Fruit fly (Drosophila melanogaster) whole organism, embryonic: ENCODE results near the gene Uba2.

Experiments used
- Aef1 ChIP-seq: fragments of 200-800 bp; sonication (Bioruptor generic); IDR thresholded peaks from 3 replicates; pipeline ENCODE4 v1.3.6; 2022; ENCODE audit warnings: missing biosample characterization, missing genetic modification characterization
- B-H2 ChIP-seq: fragments of 200-800 bp; sonication (Bioruptor generic); optimal IDR thresholded peaks from 2 replicates; lab custom pipeline; 2018; ENCODE audit warnings: missing biosample characterization, mild to moderate bottlenecking, missing genetic modification characterization
- CG10979 ChIP-seq: fragments of 200-800 bp; sonication (Bioruptor generic); optimal IDR thresholded peaks from 2 replicates; lab custom pipeline; 2018; ENCODE audit warnings: missing biosample characterization, mild to moderate bottlenecking, missing genetic modification characterization, moderate library complexity
- CG12659 ChIP-seq: fragments of 200-800 bp; sonication (Bioruptor generic); optimal IDR thresholded peaks from 3 replicates; lab custom pipeline; 2017; ENCODE audit warnings: mild to moderate bottlenecking, missing biosample characterization, missing genetic modification reagents, missing genetic modification characterization
- CG13287 ChIP-seq: fragments of 200-800 bp; sonication (Bioruptor generic); IDR thresholded peaks from 2 replicates; pipeline ENCODE4 v1.3.6; 2022; ENCODE audit warnings: missing biosample characterization, missing genetic modification characterization; ENCODE audit not compliant: partially characterized antibody
- CG13296 ChIP-seq: fragments of 200-800 bp; sonication (Bioruptor generic); optimal IDR thresholded peaks from 3 replicates; lab custom pipeline; 2018; ENCODE audit warnings: missing biosample characterization, mild to moderate bottlenecking, missing genetic modification characterization
- CG17361 ChIP-seq: fragments of 200-800 bp; sonication (Bioruptor generic); IDR thresholded peaks from 3 replicates; pipeline ENCODE4 v1.3.6; 2022; ENCODE audit warnings: missing biosample characterization, missing genetic modification characterization
- CG17802 ChIP-seq: fragments of 200-800 bp; sonication (Bioruptor generic); optimal IDR thresholded peaks from 2 replicates; lab custom pipeline; 2018; ENCODE audit warnings: missing biosample characterization, mild to moderate bottlenecking, missing genetic modification characterization, moderate library complexity
- CG18619 ChIP-seq: fragments of 200-800 bp; sonication (Bioruptor generic); optimal IDR thresholded peaks from 3 replicates; lab custom pipeline; 2017; ENCODE audit warnings: missing biosample characterization, mild to moderate bottlenecking, missing genetic modification characterization
- CG3065 ChIP-seq: fragments of 200-800 bp; sonication (Bioruptor generic); optimal IDR thresholded peaks from 2 replicates; lab custom pipeline; 2016; ENCODE audit warnings: missing biosample characterization, missing genetic modification characterization
- CG31224 ChIP-seq: fragments of 200-800 bp; sonication (Bioruptor generic); IDR thresholded peaks from 2 replicates; pipeline ENCODE4 v1.3.6; 2022; ENCODE audit warnings: missing biosample characterization, missing genetic modification characterization
- CG33557 ChIP-seq: fragments of 200-800 bp; sonication (Bioruptor generic); optimal IDR thresholded peaks from 2 replicates; lab custom pipeline; 2019; ENCODE audit warnings: missing biosample characterization, mild to moderate bottlenecking, missing genetic modification characterization, moderate library complexity
- CG34224 ChIP-seq: fragments of 200-800 bp; sonication (Bioruptor generic); IDR thresholded peaks from 3 replicates; pipeline ENCODE4 v1.3.6; 2022; ENCODE audit warnings: missing biosample characterization, missing genetic modification characterization; ENCODE audit not compliant: partially characterized antibody
- CG3726 ChIP-seq: fragments of 200-800 bp; sonication (Bioruptor generic); IDR thresholded peaks from 3 replicates; pipeline ENCODE4, ENCODE4 v1.3.6; 2022; ENCODE audit warnings: missing biosample characterization, missing genetic modification characterization
- CG4404 ChIP-seq: fragments of 200-800 bp; sonication (Bioruptor generic); IDR thresholded peaks from 2 replicates; pipeline ENCODE4 v1.3.6; 2022; ENCODE audit warnings: missing biosample characterization, missing genetic modification characterization
- CG4854 ChIP-seq: fragments of 200-800 bp; sonication (Bioruptor generic); optimal IDR thresholded peaks from 2 replicates; lab custom pipeline; 2016; ENCODE audit warnings: missing biosample characterization, missing genetic modification characterization, inconsistent platforms
- CG6689 ChIP-seq: fragments of 200-800 bp; sonication (Bioruptor generic); IDR thresholded peaks from 2 replicates; pipeline ENCODE4 v1.3.6; 2022; ENCODE audit warnings: missing biosample characterization, missing genetic modification characterization
- CG7745 ChIP-seq: fragments of 200-800 bp; sonication (Bioruptor generic); optimal IDR thresholded peaks from 2 replicates; lab custom pipeline; 2018; ENCODE audit warnings: missing biosample characterization, mild to moderate bottlenecking, missing genetic modification characterization, moderate library complexity
- Camta ChIP-seq: fragments of 200-800 bp; sonication (Bioruptor generic); optimal IDR thresholded peaks from 2 replicates; lab custom pipeline; 2016; ENCODE audit warnings: missing biosample characterization, missing genetic modification characterization
- Dip2 ChIP-seq: fragments of 200-800 bp; sonication (Bioruptor generic); IDR thresholded peaks from 2 replicates; pipeline ENCODE4 v1.3.6; 2022; ENCODE audit warnings: missing biosample characterization, missing genetic modification characterization
- Dll ChIP-seq: fragments of 200-800 bp; sonication (Bioruptor generic); IDR thresholded peaks from 4 replicates; pipeline ENCODE4 v1.3.6; 2022; ENCODE audit warnings: missing biosample characterization, missing genetic modification characterization; ENCODE audit not compliant: partially characterized antibody
- Elba2 ChIP-seq: fragments of 200-800 bp; sonication (Bioruptor generic); optimal IDR thresholded peaks from 3 replicates; lab custom pipeline; 2016; ENCODE audit warnings: missing biosample characterization, missing genetic modification characterization
- Hr3 ChIP-seq: fragments of 200-800 bp; sonication (Bioruptor generic); optimal IDR thresholded peaks from 3 replicates; lab custom pipeline; 2016; ENCODE audit warnings: missing biosample characterization, missing genetic modification characterization
- Med ChIP-seq: fragments of 200-800 bp; sonication (Bioruptor generic); peaks from one replicate; lab custom pipeline; 2016; ENCODE audit warnings: missing biosample characterization, missing genetic modification characterization, mild to moderate bottlenecking, inconsistent platforms, moderate library complexity
- NfI ChIP-seq: fragments of 200-800 bp; sonication (Bioruptor generic); optimal IDR thresholded peaks from 3 replicates; lab custom pipeline; 2018; ENCODE audit warnings: missing biosample characterization, mild to moderate bottlenecking, missing genetic modification characterization, moderate library complexity
- Spps ChIP-seq: fragments of 200-800 bp; sonication (Bioruptor generic); optimal IDR thresholded peaks from 2 replicates; lab custom pipeline; 2018; ENCODE audit warnings: missing biosample characterization, mild to moderate bottlenecking, missing genetic modification characterization
- TFAM ChIP-seq: fragments of 200-800 bp; sonication (Bioruptor generic); optimal IDR thresholded peaks from 2 replicates; lab custom pipeline; 2017; ENCODE audit warnings: missing biosample characterization, missing genetic modification characterization, inconsistent platforms
- Tbp ChIP-seq: fragments of >200 bp; optimal IDR thresholded peaks from 2 replicates; lab custom pipeline; 2018; ENCODE audit warnings: missing biosample characterization, missing genetic modification characterization
- amos ChIP-seq: fragments of 200-800 bp; sonication (Bioruptor generic); IDR thresholded peaks from 2 replicates; pipeline ENCODE4 v1.3.6; 2022; ENCODE audit warnings: missing biosample characterization, missing genetic modification characterization; ENCODE audit not compliant: partially characterized antibody
- ase ChIP-seq: fragments of 200-800 bp; sonication (Bioruptor generic); IDR thresholded peaks from 3 replicates; pipeline ENCODE4 v1.3.6; 2022; ENCODE audit warnings: missing biosample characterization, missing genetic modification characterization
- bbx ChIP-seq: fragments of 200-800 bp; sonication (Bioruptor generic); IDR thresholded peaks from 2 replicates; pipeline ENCODE4 v1.3.6; 2022; ENCODE audit warnings: missing biosample characterization, missing genetic modification characterization; ENCODE audit not compliant: partially characterized antibody
- chif ChIP-seq, 2 experiments: fragments of 200-800 bp; sonication (Bioruptor generic); optimal IDR thresholded peaks; 3 replicates each; lab custom pipeline; 2016; ENCODE audit warnings: missing biosample characterization in 2 of 2, missing genetic modification characterization in 2 of 2
- cwo ChIP-seq: fragments of 200-800 bp; sonication (Bioruptor generic); optimal IDR thresholded peaks from 3 replicates; lab custom pipeline; 2017; ENCODE audit warnings: missing biosample characterization, missing genetic modification characterization, mild to moderate bottlenecking, moderate library complexity, missing genetic modification reagents
- dysf ChIP-seq: fragments of 200-800 bp; sonication (Bioruptor generic); IDR thresholded peaks from 3 replicates; pipeline ENCODE4 v1.3.6; 2022; ENCODE audit warnings: missing biosample characterization, missing genetic modification characterization
- ems ChIP-seq: fragments of 200-800 bp; sonication (Bioruptor generic); optimal IDR thresholded peaks from 3 replicates; lab custom pipeline; 2016; ENCODE audit warnings: missing biosample characterization, missing genetic modification characterization
- exex ChIP-seq: fragments of 200-800 bp; sonication (Bioruptor generic); optimal IDR thresholded peaks from 4 replicates; lab custom pipeline; 2018; ENCODE audit warnings: missing biosample characterization, mild to moderate bottlenecking, missing genetic modification characterization, moderate library complexity
- gcm ChIP-seq: fragments of 200-800 bp; sonication (Bioruptor generic); optimal IDR thresholded peaks from 2 replicates; lab custom pipeline; 2019; ENCODE audit warnings: missing biosample characterization, mild to moderate bottlenecking, missing genetic modification characterization, moderate library complexity
- gsb ChIP-seq: fragments of 200-800 bp; sonication (Bioruptor generic); IDR thresholded peaks from 2 replicates; pipeline ENCODE4 v1.3.6; 2022; ENCODE audit warnings: missing biosample characterization, missing genetic modification characterization
- hkb ChIP-seq, 2 experiments: fragments of 200-800 bp in 1 of 2; fragments of >200 bp in 1 of 2; sonication (Bioruptor generic) in 1 of 2; IDR thresholded peaks in 1 of 2; optimal IDR thresholded peaks in 1 of 2; 2 replicates each; pipeline versions ENCODE4 v1.3.6 to Lab custom; 2017 to 2022; ENCODE audit warnings: missing biosample characterization in 1 of 2, missing genetic modification characterization in 1 of 2
- mirr ChIP-seq: fragments of 200-800 bp; sonication (Bioruptor generic); optimal IDR thresholded peaks from 3 replicates; lab custom pipeline; 2018; ENCODE audit warnings: missing biosample characterization, mild to moderate bottlenecking, missing genetic modification characterization
- pan ChIP-seq, 4 experiments: fragments of >200 bp in 3 of 4; fragments of 200-800 bp in 1 of 4; sonication (Bioruptor generic) in 1 of 4; optimal IDR thresholded peaks in 3 of 4; IDR thresholded peaks in 1 of 4; 2 replicates each; pipeline versions ENCODE4 v1.3.6 to Lab custom; 2017 to 2022; ENCODE audit warnings: missing biosample characterization in 2 of 4, missing genetic modification characterization in 2 of 4, mixed read lengths in 1 of 4
- ranshi ChIP-seq: fragments of 200-800 bp; sonication (Bioruptor generic); IDR thresholded peaks from 2 replicates; pipeline ENCODE4 v1.3.6; 2022; ENCODE audit warnings: missing biosample characterization, missing genetic modification characterization
- shn ChIP-seq: fragments of 200-800 bp; sonication (Bioruptor generic); optimal IDR thresholded peaks from 3 replicates; lab custom pipeline; 2016; ENCODE audit warnings: missing biosample characterization, missing genetic modification characterization
- slou ChIP-seq: fragments of 200-800 bp; sonication (Bioruptor generic); optimal IDR thresholded peaks from 3 replicates; lab custom pipeline; 2016; ENCODE audit warnings: missing biosample characterization, missing genetic modification characterization
- sqz ChIP-seq: fragments of 200-800 bp; sonication (Bioruptor generic); optimal IDR thresholded peaks from 3 replicates; lab custom pipeline; 2018; ENCODE audit warnings: missing biosample characterization, mild to moderate bottlenecking, missing genetic modification characterization
- tio ChIP-seq: fragments of 200-800 bp; sonication (Bioruptor generic); optimal IDR thresholded peaks from 2 replicates; lab custom pipeline; 2017; ENCODE audit warnings: missing biosample characterization, missing genetic modification characterization, inconsistent platforms
- tll ChIP-seq, 2 experiments: fragments of 200-800 bp in 1 of 2; fragments of >200 bp in 1 of 2; sonication (Bioruptor generic) in 1 of 2; optimal IDR thresholded peaks; 2 replicates each; lab custom pipeline; 2017 to 2019; ENCODE audit warnings: missing biosample characterization in 2 of 2, missing genetic modification characterization in 2 of 2, mild to moderate bottlenecking in 1 of 2, moderate library complexity in 1 of 2
- trem ChIP-seq: fragments of 200-800 bp; optimal IDR thresholded peaks from 3 replicates; lab custom pipeline; 2019; ENCODE audit warnings: missing biosample characterization, mild to moderate bottlenecking, missing genetic modification characterization, moderate library complexity
- zen2 ChIP-seq: fragments of 200-800 bp; sonication (Bioruptor generic); IDR thresholded peaks from 3 replicates; pipeline ENCODE4 v1.3.6; 2022; ENCODE audit warnings: missing biosample characterization, missing genetic modification characterization; ENCODE audit not compliant: partially characterized antibody

The Uba2 gene

DNA sequence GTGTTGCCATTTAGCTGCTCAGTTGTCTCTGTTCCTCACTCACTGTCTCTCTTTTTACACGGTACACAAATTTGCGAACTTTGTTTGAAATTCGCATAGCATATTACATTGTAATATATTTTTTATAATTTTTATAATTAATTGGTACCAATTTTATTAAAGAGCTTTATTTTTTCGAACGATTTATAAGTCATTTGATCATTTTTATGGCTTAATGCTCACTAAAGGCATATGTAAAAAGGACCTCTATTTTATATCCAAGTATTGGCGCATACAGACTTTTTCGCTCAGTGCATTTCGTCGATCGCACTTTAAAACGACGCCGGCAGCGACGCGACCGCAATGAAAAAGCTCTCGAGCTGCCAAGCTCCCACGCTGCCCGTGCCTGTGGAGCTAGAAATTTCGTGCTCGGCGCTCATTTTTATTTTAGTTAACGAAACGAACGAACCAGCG is 31.5 kb downstream of the Uba2 start (continued):
- TF ChIP-seq CG34224 (GFP tag; lab: Robert Waterston, UW) = no peak
- TF ChIP-seq TFAM = no peak
- peak; percentile 75 for TF ChIP-seq CG10979
- peak; percentile 68 for TF ChIP-seq mirr
- TF ChIP-seq CG4854 (GFP tag; lab: Kevin White, UChicago) = peak; percentile 82
- TF ChIP-seq CG7745 (tag; lab: Kevin White, UChicago) = no peak
- peak; percentile 82 for TF ChIP-seq CG3065 (GFP tag; lab: Kevin White, UChicago)
- no peak for TF ChIP-seq Tbp
- peak; percentile 96 for TF ChIP-seq gsb (GFP tag; lab: Robert Waterston, UW)
- TF ChIP-seq exex (tag; lab: Kevin White, UChicago) = peak; percentile 72
- TF ChIP-seq shn = peak; percentile 82
- peak; percentile 59 for TF ChIP-seq Dip2
- TF ChIP-seq trem = no peak
- peak; percentile 85; the same call in 2 of the 3 replicates for TF ChIP-seq CG3726 (GFP tag; lab: Robert Waterston, UW)
- TF ChIP-seq sqz (GFP tag; lab: Kevin White, UChicago) = peak; percentile 55
- TF ChIP-seq gcm (GFP tag; lab: Kevin White, UChicago) = peak; percentile 88
- no peak for TF ChIP-seq Spps (tag; lab: Kevin White, UChicago)
- TF ChIP-seq pan (optimal IDR thresholded peaks at IDR 0.05; lab: Kevin White, UChicago) = no peak
- TF ChIP-seq pan (GFP tag; optimal IDR thresholded peaks at IDR 0.05 in 1 of 2, IDR thresholded peaks at IDR 0.05 in 1 of 2) = peak in 1 of 2 experiments; percentile 94
- TF ChIP-seq Hr3 = peak; percentile 94
- no peak for TF ChIP-seq amos (GFP tag; lab: Robert Waterston, UW)
- TF ChIP-seq CG13296 = peak; percentile 97
- TF ChIP-seq NfI (GFP tag; lab: Kevin White, UChicago) = peak; percentile 97
- TF ChIP-seq chif (GFP tag; optimal IDR thresholded peaks at IDR 0.05; lab: Kevin White, UChicago) = peak; percentile 49 to 70
- TF ChIP-seq zen2 (GFP tag; lab: Robert Waterston, UW) = no peak
- no peak; the same call in 1 of the 2 replicates for TF ChIP-seq bbx
- no peak for TF ChIP-seq CG13287 (GFP tag; lab: Robert Waterston, UW)
- peak; percentile 93 for TF ChIP-seq CG6689 (GFP tag; lab: Robert Waterston, UW)
- TF ChIP-seq B-H2 = peak; percentile 97
- peak; percentile 88 for TF ChIP-seq ems (GFP tag; lab: Kevin White, UChicago)
- peak; percentile 55 for TF ChIP-seq CG17802 (tag; lab: Kevin White, UChicago)
- TF ChIP-seq CG18619 = peak; percentile 97
- TF ChIP-seq ranshi = peak; percentile 93
- TF ChIP-seq CG17361 = peak; percentile 96
- TF ChIP-seq tio (GFP tag; lab: Kevin White, UChicago) = peak; percentile 95
- TF ChIP-seq Camta (GFP tag; lab: Kevin White, UChicago) = peak; percentile 65
- peak; percentile 88 for TF ChIP-seq ase (GFP tag; lab: Robert Waterston, UW)
- TF ChIP-seq slou = peak; percentile 89
- TF ChIP-seq CG4404 (GFP tag; lab: Robert Waterston, UW) = peak; percentile 88
- TF ChIP-seq CG31224 = peak; percentile 94
- TF ChIP-seq cwo = peak; percentile 97
- TF ChIP-seq CG12659 (GFP tag; lab: Kevin White, UChicago) = peak; percentile 98
- TF ChIP-seq Aef1 = peak; percentile 96
- peak; percentile 98 for TF ChIP-seq Med
- TF ChIP-seq Dll (GFP tag; lab: Robert Waterston, UW) = no peak
- TF ChIP-seq Elba2 (GFP tag; lab: Kevin White, UChicago) = no peak
- TF ChIP-seq hkb (optimal IDR thresholded peaks at IDR 0.05; lab: Kevin White, UChicago) = no peak
- TF ChIP-seq hkb (GFP tag; IDR thresholded peaks at IDR 0.05; lab: Robert Waterston, UW) = peak; percentile 96
- no peak for TF ChIP-seq CG33557 (GFP tag; lab: Kevin White, UChicago)
- TF ChIP-seq tll (GFP tag; optimal IDR thresholded peaks at IDR 0.05; lab: Kevin White, UChicago) = no peak
- TF ChIP-seq dysf (GFP tag; lab: Robert Waterston, UW) = peak; percentile 98
